Fruit fly (Drosophila melanogaster): Measurements from ENCODE around the gene CG13898.

CG13898 gene

dm6 chr3L:776201-776600, 27.6 kb downstream of the CG13898 start:
- no peak for TF ChIP-seq CG1620 (GFP tag; optimal IDR thresholded peaks at IDR 0.05)
- TF ChIP-seq toe (GFP tag; optimal IDR thresholded peaks at IDR 0.05), result no peak
- no peak for TF ChIP-seq Clk (GFP tag; optimal IDR thresholded peaks at IDR 0.05)
- TF ChIP-seq CG11617 (GFP tag; optimal IDR thresholded peaks at IDR 0.05), result no peak
- no peak for TF ChIP-seq CG33017 (tag; optimal IDR thresholded peaks at IDR 0.05)
- no peak for TF ChIP-seq pad (GFP tag; optimal IDR thresholded peaks at IDR 0.05)
- TF ChIP-seq kay (GFP tag; ENCODE audit: borderline replicate concordance), result no peak
- TF ChIP-seq Hr96 (GFP tag; optimal IDR thresholded peaks at IDR 0.05), result no peak
- TF ChIP-seq CG7045 (GFP tag; optimal IDR thresholded peaks at IDR 0.05), result no peak
- TF ChIP-seq Mnt (GFP tag; optimal IDR thresholded peaks at IDR 0.05), result no peak
- no peak for TF ChIP-seq Crg-1 (GFP tag; optimal IDR thresholded peaks at IDR 0.05)
- TF ChIP-seq ovo (GFP tag; optimal IDR thresholded peaks at IDR 0.05), result no peak
- no peak for TF ChIP-seq bab1 (GFP tag; optimal IDR thresholded peaks at IDR 0.05)
- no peak for TF ChIP-seq CG5204 (GFP tag; optimal IDR thresholded peaks at IDR 0.05)

dm6 chr3L:775053-775355, 28.8 kb downstream of the CG13898 start:
- peak; percentile 2 for TF ChIP-seq Clk (GFP tag; optimal IDR thresholded peaks at IDR 0.05)
- TF ChIP-seq Crg-1 (GFP tag; optimal IDR thresholded peaks at IDR 0.05), result no peak

dm6 chr3L:774209-775052, 29.4 kb downstream of the CG13898 start:
- no peak for TF ChIP-seq Mnt (GFP tag; optimal IDR thresholded peaks at IDR 0.05)
- TF ChIP-seq bab1 (GFP tag; optimal IDR thresholded peaks at IDR 0.05), result no peak
- TF ChIP-seq CG33017 (tag; optimal IDR thresholded peaks at IDR 0.05), result no peak
- no peak for TF ChIP-seq CG1620 (GFP tag; optimal IDR thresholded peaks at IDR 0.05)
- TF ChIP-seq Crg-1 (GFP tag; optimal IDR thresholded peaks at IDR 0.05), result no peak
- no peak for TF ChIP-seq ovo (GFP tag; optimal IDR thresholded peaks at IDR 0.05)
- TF ChIP-seq cnc (optimal IDR thresholded peaks at IDR 0.05), result no peak
- no peak for TF ChIP-seq toe (GFP tag; optimal IDR thresholded peaks at IDR 0.05)
- no peak for TF ChIP-seq CG7045 (GFP tag; optimal IDR thresholded peaks at IDR 0.05)
- peak; percentile 58 for TF ChIP-seq tj (GFP tag; optimal IDR thresholded peaks at IDR 0.05)
- TF ChIP-seq kay (GFP tag; ENCODE audit: borderline replicate concordance), result peak; percentile 82
- TF ChIP-seq CG14711 (tag; optimal IDR thresholded peaks at IDR 0.05), result no peak
- TF ChIP-seq CG11617 (GFP tag; optimal IDR thresholded peaks at IDR 0.05), result no peak
- TF ChIP-seq CG12768 (GFP tag; optimal IDR thresholded peaks at IDR 0.05), result no peak
- TF ChIP-seq CG5204 (GFP tag; optimal IDR thresholded peaks at IDR 0.05), result no peak

- no peak for TF ChIP-seq ovo (GFP tag; optimal IDR thresholded peaks at IDR 0.05)
- TF ChIP-seq kay (GFP tag; ENCODE audit: borderline replicate concordance), result no peak
- no peak for TF ChIP-seq Clk (GFP tag; optimal IDR thresholded peaks at IDR 0.05)
- no peak for TF ChIP-seq CG14711 (tag; optimal IDR thresholded peaks at IDR 0.05)
- TF ChIP-seq CG7045 (GFP tag; optimal IDR thresholded peaks at IDR 0.05), result no peak
- TF ChIP-seq CG11617 (GFP tag; optimal IDR thresholded peaks at IDR 0.05), result no peak
- no peak for TF ChIP-seq Mnt (GFP tag; optimal IDR thresholded peaks at IDR 0.05)
- TF ChIP-seq CG7101 (tag; optimal IDR thresholded peaks at IDR 0.05), result no peak
- no peak for TF ChIP-seq Hr96 (GFP tag; optimal IDR thresholded peaks at IDR 0.05)
- TF ChIP-seq toe (GFP tag; optimal IDR thresholded peaks at IDR 0.05), result no peak
- no peak for TF ChIP-seq cic (GFP tag; optimal IDR thresholded peaks at IDR 0.05)
Measured at dm6 chr3L:772193-772592, 31.7 kb downstream of the CG13898 start.

dm6 chr3L:771361-771760, 32.5 kb downstream of the CG13898 start:
- TF ChIP-seq CG12768 (GFP tag; optimal IDR thresholded peaks at IDR 0.05) (no peak), CG33017 (tag; optimal IDR thresholded peaks at IDR 0.05) (no peak), ovo (GFP tag; optimal IDR thresholded peaks at IDR 0.05) (no peak)

- TF ChIP-seq CG12768 (GFP tag; optimal IDR thresholded peaks at IDR 0.05) (no peak), CG7101 (tag; optimal IDR thresholded peaks at IDR 0.05) (no peak), CG7045 (GFP tag; optimal IDR thresholded peaks at IDR 0.05) (no peak), tj (GFP tag; optimal IDR thresholded peaks at IDR 0.05) (no peak), bab1 (GFP tag; optimal IDR thresholded peaks at IDR 0.05) (no peak), cic (GFP tag; optimal IDR thresholded peaks at IDR 0.05) (no peak), Clk (GFP tag; optimal IDR thresholded peaks at IDR 0.05) (no peak), toe (GFP tag; optimal IDR thresholded peaks at IDR 0.05) (no peak), Mnt (GFP tag; optimal IDR thresholded peaks at IDR 0.05) (no peak), kay (GFP tag; ENCODE audit: borderline replicate concordance) (no peak), CG5204 (GFP tag; optimal IDR thresholded peaks at IDR 0.05) (no peak), CG11617 (GFP tag; optimal IDR thresholded peaks at IDR 0.05) (no peak), pad (GFP tag; optimal IDR thresholded peaks at IDR 0.05) (no peak), ovo (GFP tag; optimal IDR thresholded peaks at IDR 0.05) (no peak), CG1620 (GFP tag; optimal IDR thresholded peaks at IDR 0.05) (no peak), Crg-1 (GFP tag; optimal IDR thresholded peaks at IDR 0.05) (no peak), cnc (optimal IDR thresholded peaks at IDR 0.05) (no peak)
Measured at dm6 chr3L:770157-770672, 33.6 kb downstream of the CG13898 start.

Measured in whole organism, adult.